Worm (Caenorhabditis elegans): ENCODE results near the gene trp-2.

The trp-2 gene

DNA sequence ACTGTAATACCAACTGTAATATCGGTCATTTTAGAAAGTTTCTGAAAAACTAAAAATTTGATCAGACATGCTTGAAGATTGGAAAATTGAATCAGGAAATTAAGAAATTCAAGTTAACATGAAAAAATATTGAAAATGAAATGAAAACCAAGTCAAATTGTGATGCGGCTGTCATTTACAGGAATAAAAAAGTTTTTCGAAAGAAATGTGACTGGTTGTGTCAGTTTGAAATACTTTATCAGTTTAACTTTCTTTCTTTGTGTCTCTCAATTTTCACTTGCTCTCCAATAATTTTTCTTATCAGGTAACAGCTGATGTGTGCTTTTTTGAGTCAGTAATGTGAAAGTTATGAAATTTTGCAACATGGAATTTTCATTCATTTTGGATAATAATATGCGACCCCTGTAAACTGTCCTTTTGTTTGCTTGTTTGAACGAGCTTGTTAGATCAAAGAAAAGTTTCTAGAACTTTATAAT is 45.4 kb upstream of the trp-2 start, which contains the start of gene fbxa-60 (continued):
- TF ChIP-seq rbr-2 (tag; optimal IDR thresholded peaks at IDR 0.05) = no peak
- no peak for TF ChIP-seq fos-1 (tag; optimal IDR thresholded peaks at IDR 0.05)
- no peak for TF ChIP-seq Y75B8A.6 (GFP tag; IDR thresholded peaks at IDR 0.05)
- no peak for TF ChIP-seq nhr-41 (GFP tag; IDR thresholded peaks at IDR 0.05)
- TF ChIP-seq set-16 (GFP tag; IDR thresholded peaks at IDR 0.05) = no peak
- no peak for TF ChIP-seq daf-16 (GFP tag; optimal IDR thresholded peaks at IDR 0.05)
- peak; percentile 53 for TF ChIP-seq daf-16 (tag; optimal IDR thresholded peaks at IDR 0.05)
- TF ChIP-seq unc-130 (GFP tag; optimal IDR thresholded peaks at IDR 0.05) = no peak
- no peak for TF ChIP-seq ceh-32 (tag; optimal IDR thresholded peaks at IDR 0.05; ENCODE audit: poor library complexity)
- no peak for TF ChIP-seq snpc-1.2 (GFP tag; IDR thresholded peaks at IDR 0.05)
- TF ChIP-seq nhr-28 (tag; optimal IDR thresholded peaks at IDR 0.05) = peak; percentile 61
- no peak for TF ChIP-seq ceh-62 (tag; optimal IDR thresholded peaks at IDR 0.05)
- no peak for TF ChIP-seq nhr-76 (tag; optimal IDR thresholded peaks at IDR 0.05)
- TF ChIP-seq mes-2 (tag; optimal IDR thresholded peaks at IDR 0.05; ENCODE audit: poor library complexity, severe bottlenecking) = no peak
- no peak for TF ChIP-seq daf-8 (GFP tag; IDR thresholded peaks at IDR 0.05)
- TF ChIP-seq R02D3.7 (tag; optimal IDR thresholded peaks at IDR 0.05) = no peak
- no peak for TF ChIP-seq ces-1 (GFP tag; optimal IDR thresholded peaks at IDR 0.05)
- TF ChIP-seq unc-39 (tag; optimal IDR thresholded peaks at IDR 0.05) = no peak
- TF ChIP-seq nhr-237 (tag; optimal IDR thresholded peaks at IDR 0.05) = no peak
- no peak for TF ChIP-seq nhr-111 (GFP tag; optimal IDR thresholded peaks at IDR 0.05)
- no peak for TF ChIP-seq nhr-10 (tag; optimal IDR thresholded peaks at IDR 0.05)
- TF ChIP-seq mep-1 (tag; optimal IDR thresholded peaks at IDR 0.05) = no peak
- peak; percentile 12 for TF ChIP-seq nhr-77 (tag; optimal IDR thresholded peaks at IDR 0.05)
- TF ChIP-seq lin-15B (tag; optimal IDR thresholded peaks at IDR 0.05) = no peak
- no peak for TF ChIP-seq attf-4 (tag; optimal IDR thresholded peaks at IDR 0.05)
- peak; percentile 16 for TF ChIP-seq hlh-30 (tag; optimal IDR thresholded peaks at IDR 0.05; ENCODE audit: insufficient read depth)
- no peak for TF ChIP-seq tag-97 (GFP tag; IDR thresholded peaks at IDR 0.05)
- TF ChIP-seq gei-8 (GFP tag; optimal IDR thresholded peaks at IDR 0.05) = no peak
- TF ChIP-seq tra-1 (GFP tag; IDR thresholded peaks at IDR 0.05) = peak; percentile 66; the same call in 1 of the 2 replicates
- TF ChIP-seq cey-2 (tag; optimal IDR thresholded peaks at IDR 0.05; ENCODE audit: borderline replicate concordance, insufficient read depth) = no peak
- no peak for TF ChIP-seq dmd-9 (GFP tag; IDR thresholded peaks at IDR 0.05)
- no peak for TF ChIP-seq lir-3 (tag; optimal IDR thresholded peaks at IDR 0.05)
- no peak for TF ChIP-seq fkh-10 (GFP tag; optimal IDR thresholded peaks at IDR 0.05)
- no peak for TF ChIP-seq duxl-1 (tag; optimal IDR thresholded peaks at IDR 0.05; ENCODE audit: poor library complexity)
- no peak for TF ChIP-seq F49E8.2 (tag; optimal IDR thresholded peaks at IDR 0.05; ENCODE audit: borderline replicate concordance)
- no peak for TF ChIP-seq D1046.2 (GFP tag; IDR thresholded peaks at IDR 0.05)
- no peak for TF ChIP-seq Y105C5A.15 (GFP tag; IDR thresholded peaks at IDR 0.05)
- peak; percentile 75 for TF ChIP-seq zip-2 (tag; optimal IDR thresholded peaks at IDR 0.05)
- TF ChIP-seq pqm-1 (tag; optimal IDR thresholded peaks at IDR 0.05) = peak; percentile 76
- TF ChIP-seq ama-1 (optimal IDR thresholded peaks at IDR 0.05) = no peak
- no peak for TF ChIP-seq mdl-1 (tag; optimal IDR thresholded peaks at IDR 0.05)
- no peak for TF ChIP-seq vab-7 (GFP tag; IDR thresholded peaks at IDR 0.05)

DNA sequence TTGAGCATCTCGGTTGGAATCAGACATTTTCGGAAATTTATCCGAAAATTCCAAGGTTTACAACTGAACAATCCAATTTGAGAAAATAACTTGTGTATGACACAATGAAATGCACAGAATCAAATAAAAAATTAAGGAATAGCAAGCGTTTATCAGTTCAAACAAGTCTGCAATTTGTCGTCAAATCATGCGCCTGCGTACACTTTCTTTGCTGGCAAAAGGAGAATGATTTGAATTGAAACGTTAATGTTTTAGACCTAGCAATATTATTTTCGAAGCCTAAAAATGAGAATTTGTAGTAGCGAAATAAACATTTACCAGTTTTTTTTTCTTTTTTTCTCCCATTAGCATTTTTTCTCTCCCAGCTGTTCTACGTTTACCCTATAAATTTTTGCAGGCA is 41.2 kb upstream of the trp-2 start, which contains the start of the genes fbxa-67 and fbxa-11:
Gene fbxa-67 (minus strand): TSS at position 199 of the 400 bp plus-strand sequence.
Gene fbxa-11 (plus strand): TSS at position 398 of the 400 bp plus-strand sequence.
- TF ChIP-seq vab-7 (GFP tag; IDR thresholded peaks at IDR 0.05) (no peak), dpl-1 (GFP tag; optimal IDR thresholded peaks at IDR 0.05) (peak; percentile 51), T20F7.1 (GFP tag; optimal IDR thresholded peaks at IDR 0.05) (peak; percentile 25), dve-1 (tag; optimal IDR thresholded peaks at IDR 0.05; ENCODE audit: insufficient read depth) (peak; percentile 21), aly-2 (tag; optimal IDR thresholded peaks at IDR 0.05) (no peak), nhr-6 (tag; optimal IDR thresholded peaks at IDR 0.05) (no peak)
